Fruit fly (Drosophila melanogaster) whole organism, prepupa: ENCODE results near the gene Sh.

Experiments
- CG11762 ChIP-seq: fragments of 200-800 bp; sonication (Bioruptor generic); optimal IDR thresholded peaks from 3 replicates; lab custom pipeline; 2016; ENCODE audit warnings: missing biosample characterization, missing genetic modification characterization; ENCODE audit not compliant: insufficient read depth
- CG16779 ChIP-seq: fragments of 200-800 bp; sonication (Bioruptor generic); optimal IDR thresholded peaks from 3 replicates; lab custom pipeline; 2017; ENCODE audit warnings: missing biosample characterization, mild to moderate bottlenecking, missing genetic modification characterization
- CG6854 ChIP-seq: fragments of 200-800 bp; sonication (Bioruptor generic); optimal IDR thresholded peaks from 2 replicates; lab custom pipeline; 2017; ENCODE audit warnings: missing biosample characterization, mild to moderate bottlenecking, missing genetic modification characterization
- CG7368 ChIP-seq: fragments of 200-800 bp; sonication (Bioruptor generic); optimal IDR thresholded peaks from 3 replicates; lab custom pipeline; 2016; ENCODE audit warnings: missing biosample characterization, missing genetic modification characterization
- CG8632 ChIP-seq: fragments of 200-800 bp; sonication (Bioruptor generic); optimal IDR thresholded peaks from 3 replicates; lab custom pipeline; 2016; ENCODE audit warnings: missing biosample characterization, missing genetic modification characterization
- Eip78C ChIP-seq: fragments of 200-800 bp; sonication (Bioruptor generic); peaks from one replicate; lab custom pipeline; 2016; ENCODE audit warnings: missing biosample characterization, missing genetic modification characterization
- Eip93F ChIP-seq: fragments of 200-800 bp; sonication (Bioruptor generic); optimal IDR thresholded peaks from 2 replicates; lab custom pipeline; 2016; ENCODE audit warnings: missing biosample characterization, mild to moderate bottlenecking, missing genetic modification characterization
- Hr4 ChIP-seq: fragments of 200-800 bp; sonication (Bioruptor generic); optimal IDR thresholded peaks from 3 replicates; lab custom pipeline; 2016; ENCODE audit warnings: missing biosample characterization, missing genetic modification characterization
- Lpt ChIP-seq: fragments of 200-800 bp; sonication (Bioruptor generic); optimal IDR thresholded peaks from 3 replicates; lab custom pipeline; 2016; ENCODE audit warnings: missing biosample characterization, missing genetic modification characterization
- Met ChIP-seq: fragments of 200-800 bp; sonication (Bioruptor generic); optimal IDR thresholded peaks from 3 replicates; lab custom pipeline; 2016; ENCODE audit warnings: missing biosample characterization, missing genetic modification characterization
- eg ChIP-seq: fragments of 200-800 bp; sonication (Bioruptor generic); IDR thresholded peaks from 3 replicates; pipeline ENCODE4 v1.3.6; 2022; ENCODE audit warnings: missing biosample characterization, missing genetic modification characterization
- esn ChIP-seq: fragments of 200-800 bp; sonication (Bioruptor generic); optimal IDR thresholded peaks from 2 replicates; lab custom pipeline; 2016; ENCODE audit warnings: missing biosample characterization, mild to moderate bottlenecking, missing genetic modification characterization, moderate library complexity
- fkh ChIP-seq: fragments of 200-800 bp; sonication (Bioruptor generic); optimal IDR thresholded peaks from 3 replicates; lab custom pipeline; 2017; ENCODE audit warnings: missing biosample characterization, mild to moderate bottlenecking, missing genetic modification characterization, moderate library complexity
- spab ChIP-seq: fragments of 200-800 bp; sonication (Bioruptor generic); optimal IDR thresholded peaks from 2 replicates; lab custom pipeline; 2017; ENCODE audit warnings: missing biosample characterization, mild to moderate bottlenecking, missing genetic modification characterization, missing genetic modification reagents

Gene Sh

dm6 chrX:17875014-17875589 lies 187.9 kb downstream of the Sh start (continued):
- TF ChIP-seq Eip93F (peak; percentile 25), CG8632 (GFP tag; lab: Kevin White, UChicago) (peak; percentile 1), CG11762 (peak; percentile 6), Lpt (GFP tag; lab: Kevin White, UChicago) (peak; percentile 27), CG6854 (GFP tag; lab: Kevin White, UChicago) (no peak), spab (GFP tag; lab: Kevin White, UChicago) (no peak), Hr4 (GFP tag; lab: Kevin White, UChicago) (peak; percentile 62), esn (GFP tag; lab: Kevin White, UChicago) (peak; percentile 59), eg (peak; percentile 55; the same call in 1 of the 3 replicates), CG7368 (GFP tag; lab: Kevin White, UChicago) (peak; percentile 47), CG16779 (tag; lab: Kevin White, UChicago) (peak; percentile 20), Eip78C (GFP tag; lab: Kevin White, UChicago) (peak; percentile 86), fkh (GFP tag; lab: Kevin White, UChicago) (no peak), Met (GFP tag; lab: Kevin White, UChicago) (peak; percentile 67)
- TF ChIP-seq, all 60 proteins: peak for 43
